Fruit fly (Drosophila melanogaster): ENCODE measurements around the gene CG42359.

DNA sequence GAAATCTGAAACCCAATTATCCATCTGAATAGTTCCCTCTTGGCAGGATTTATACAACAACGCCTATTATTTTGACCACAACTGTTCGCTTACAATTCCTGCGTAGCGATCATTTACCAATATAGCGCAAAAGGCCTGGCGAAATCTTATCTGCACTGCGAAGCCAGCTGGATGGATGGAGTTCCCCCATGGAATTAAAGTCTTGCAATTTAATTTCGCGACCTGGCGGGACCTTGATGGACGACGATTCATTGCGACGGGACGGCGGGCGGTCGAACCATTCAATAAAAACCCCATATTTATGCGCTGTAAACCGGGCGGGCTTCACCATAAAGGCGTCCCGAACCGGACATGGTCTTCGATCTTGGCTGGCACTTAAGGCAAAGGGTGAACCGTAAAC is 9.3 kb downstream of the CG42359 start:
- no peak for TF ChIP-seq NC2α (GFP tag; optimal IDR thresholded peaks at IDR 0.05)
- TF ChIP-seq CG11504 (tag; optimal IDR thresholded peaks at IDR 0.05) = no peak
- TF ChIP-seq MESR4 (GFP tag; optimal IDR thresholded peaks at IDR 0.05) = no peak
- no peak for TF ChIP-seq emc (GFP tag; optimal IDR thresholded peaks at IDR 0.05)
- no peak for TF ChIP-seq CG2129 (GFP tag; IDR thresholded peaks at IDR 0.05; ENCODE audit: partially characterized antibody)
- TF ChIP-seq ttk (GFP tag; IDR thresholded peaks at IDR 0.05) = no peak
- TF ChIP-seq CG8478 (optimal IDR thresholded peaks at IDR 0.05) = no peak
- TF ChIP-seq CG34422 (GFP tag; IDR thresholded peaks at IDR 0.05) = no peak
